Worm (Caenorhabditis elegans): ENCODE data around the gene csn-5.
A peak's percentile ranks its signal among the peaks of the same experiment; 100 is the strongest.

Gene csn-5

ce11 chrIV:5664375-5665004 is 15.2 kb downstream of the csn-5 start, which contains the start of gene bec-1:
Gene bec-1, minus strand, starts transcription at chrIV:5664425.
- peak; percentile 22 for TF ChIP-seq cnd-1 (tag; optimal IDR thresholded peaks at IDR 0.05)
- TF ChIP-seq ceh-83 (GFP tag; optimal IDR thresholded peaks at IDR 0.05) = no peak

DNA sequence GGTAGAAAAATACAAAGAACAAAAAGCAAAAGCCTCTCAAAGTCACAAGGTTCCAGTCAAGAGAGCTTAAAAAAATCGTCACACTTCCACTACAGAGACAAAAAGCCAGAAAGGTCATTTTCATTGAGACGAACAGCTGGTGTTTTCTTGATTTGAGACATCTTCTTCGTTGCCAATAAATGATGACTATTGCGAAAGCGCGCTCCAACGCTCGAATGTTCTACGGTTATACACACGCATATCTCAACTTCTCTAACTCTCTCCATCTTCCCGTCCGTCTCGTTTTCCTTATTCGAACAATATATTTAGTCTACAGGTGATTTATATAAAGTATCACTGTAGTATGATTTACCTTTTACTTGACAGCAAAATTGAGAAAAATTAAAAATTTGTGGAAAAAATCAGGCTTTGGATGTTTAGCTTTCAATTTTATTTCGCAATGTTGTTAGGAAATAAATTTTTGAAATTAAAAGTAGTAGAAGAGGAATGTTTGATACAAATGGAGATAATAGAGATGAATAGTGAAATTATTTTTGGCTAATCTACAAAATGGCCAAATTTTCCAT is 16.1 kb downstream of the csn-5 start:
- TF ChIP-seq mls-2 (tag; optimal IDR thresholded peaks at IDR 0.05) (no peak), ceh-39 (tag; optimal IDR thresholded peaks at IDR 0.05) (no peak), lin-13 (tag; optimal IDR thresholded peaks at IDR 0.05) (no peak), M03D4.4 (tag; optimal IDR thresholded peaks at IDR 0.05) (no peak), mep-1 (tag; optimal IDR thresholded peaks at IDR 0.05) (peak; percentile 3), lsy-2 (tag; optimal IDR thresholded peaks at IDR 0.05) (peak; percentile 11), ham-2 (GFP tag; optimal IDR thresholded peaks at IDR 0.05) (no peak), nhr-76 (tag; optimal IDR thresholded peaks at IDR 0.05) (no peak), zip-8 (tag; optimal IDR thresholded peaks at IDR 0.05) (no peak), unc-39 (tag; optimal IDR thresholded peaks at IDR 0.05) (no peak), nhr-237 (tag; optimal IDR thresholded peaks at IDR 0.05) (peak; percentile 4), tbx-8 (GFP tag; optimal IDR thresholded peaks at IDR 0.05) (no peak), ceh-43 (GFP tag; optimal IDR thresholded peaks at IDR 0.05) (no peak), unc-120 (tag; optimal IDR thresholded peaks at IDR 0.05; ENCODE audit: poor library complexity, severe bottlenecking) (peak; percentile 28), flh-1 (GFP tag; optimal IDR thresholded peaks at IDR 0.05) (no peak), blmp-1 (tag; optimal IDR thresholded peaks at IDR 0.05) (no peak), unc-62 (GFP tag; optimal IDR thresholded peaks at IDR 0.05) (peak; percentile 51), snpc-4 (tag; optimal IDR thresholded peaks at IDR 0.05) (no peak), drap-1 (GFP tag; optimal IDR thresholded peaks at IDR 0.05) (no peak), ceh-83 (GFP tag; optimal IDR thresholded peaks at IDR 0.05) (no peak), ztf-11 (tag; optimal IDR thresholded peaks at IDR 0.05) (no peak), cnd-1 (tag; optimal IDR thresholded peaks at IDR 0.05) (peak; percentile 61), lin-32 (GFP tag; optimal IDR thresholded peaks at IDR 0.05) (no peak), nhr-2 (tag; optimal IDR thresholded peaks at IDR 0.05) (no peak), sptf-1 (tag; optimal IDR thresholded peaks at IDR 0.05) (no peak), elt-3 (tag; optimal IDR thresholded peaks at IDR 0.05) (no peak), hlh-1 (tag; optimal IDR thresholded peaks at IDR 0.05) (peak; percentile 49), bed-3 (GFP tag; optimal IDR thresholded peaks at IDR 0.05) (no peak), sem-2 (GFP tag; optimal IDR thresholded peaks at IDR 0.05) (no peak), elt-1 (tag; optimal IDR thresholded peaks at IDR 0.05; ENCODE audit: borderline replicate concordance, insufficient read depth) (no peak), nhr-28 (tag; optimal IDR thresholded peaks at IDR 0.05) (no peak), nhr-12 (tag; optimal IDR thresholded peaks at IDR 0.05) (no peak), pha-4 (tag; optimal IDR thresholded peaks at IDR 0.05) (no peak), mab-5 (tag; optimal IDR thresholded peaks at IDR 0.05) (no peak), ces-1 (GFP tag; optimal IDR thresholded peaks at IDR 0.05) (peak; percentile 30)

DNA sequence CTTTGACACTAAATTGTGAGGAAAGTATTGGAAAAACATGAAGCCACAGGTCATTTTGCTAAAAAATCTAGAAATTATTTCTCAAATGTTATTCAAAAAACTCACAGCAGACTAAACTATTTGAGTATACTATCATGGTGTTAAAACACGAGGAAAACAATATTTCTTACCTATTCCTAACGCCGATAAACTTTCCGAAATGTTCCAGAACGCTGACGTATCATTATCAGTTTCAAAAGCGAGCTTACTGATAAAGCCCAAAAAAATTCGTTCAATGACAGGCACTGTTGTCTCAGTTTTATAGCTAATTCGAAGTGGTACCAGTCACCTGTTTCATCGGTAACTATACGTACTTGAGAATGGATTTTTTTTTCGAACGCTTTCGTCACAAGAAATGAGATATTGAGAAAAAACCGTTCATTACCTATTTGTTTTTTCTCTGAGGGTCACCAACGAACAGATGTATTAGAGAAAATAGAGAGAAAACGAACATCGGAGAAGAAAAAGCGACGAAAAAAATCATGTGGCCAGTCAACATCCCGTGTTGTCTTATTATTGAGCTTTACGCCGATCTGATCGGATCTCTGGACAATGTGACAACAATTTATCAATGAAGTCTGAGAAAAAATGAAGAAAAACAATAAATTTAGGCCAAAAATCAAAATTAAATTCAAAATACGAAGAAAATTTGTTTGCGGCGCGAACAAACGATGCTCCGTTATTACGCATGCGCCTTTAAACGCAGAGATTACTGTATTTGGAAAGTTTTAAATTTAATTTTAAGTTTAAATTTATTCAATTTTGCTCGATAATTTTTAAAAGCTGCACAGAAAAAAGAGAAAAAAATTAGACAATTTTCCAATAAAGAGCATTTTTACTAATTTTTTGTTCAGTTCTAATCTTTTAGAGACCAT is 17.0 kb downstream of the csn-5 start:
- no peak for TF ChIP-seq nhr-2 (tag; optimal IDR thresholded peaks at IDR 0.05)
- no peak for TF ChIP-seq lsy-2 (tag; optimal IDR thresholded peaks at IDR 0.05)
- no peak for TF ChIP-seq blmp-1 (tag; optimal IDR thresholded peaks at IDR 0.05)
- no peak for TF ChIP-seq M03D4.4 (tag; optimal IDR thresholded peaks at IDR 0.05)
- TF ChIP-seq zip-8 (tag; optimal IDR thresholded peaks at IDR 0.05) = no peak
- no peak for TF ChIP-seq tbx-8 (GFP tag; optimal IDR thresholded peaks at IDR 0.05)
- no peak for TF ChIP-seq ceh-39 (tag; optimal IDR thresholded peaks at IDR 0.05)
- no peak for TF ChIP-seq ham-2 (GFP tag; optimal IDR thresholded peaks at IDR 0.05)
- no peak for TF ChIP-seq ceh-83 (GFP tag; optimal IDR thresholded peaks at IDR 0.05)
- TF ChIP-seq lin-13 (tag; optimal IDR thresholded peaks at IDR 0.05) = no peak
- TF ChIP-seq pha-4 (tag; optimal IDR thresholded peaks at IDR 0.05) = no peak
- TF ChIP-seq ztf-11 (tag; optimal IDR thresholded peaks at IDR 0.05) = no peak
- no peak for TF ChIP-seq sem-2 (GFP tag; optimal IDR thresholded peaks at IDR 0.05)
- no peak for TF ChIP-seq bed-3 (GFP tag; optimal IDR thresholded peaks at IDR 0.05)
- no peak for TF ChIP-seq drap-1 (GFP tag; optimal IDR thresholded peaks at IDR 0.05)
- TF ChIP-seq elt-1 (tag; optimal IDR thresholded peaks at IDR 0.05; ENCODE audit: borderline replicate concordance, insufficient read depth) = no peak
